Worm (Caenorhabditis elegans) whole organism, L3 larva: ENCODE data around the gene T22F3.10.

ENCODE experiments used
- R02D3.7 ChIP-seq: fragments of 150-350 bp; optimal IDR thresholded peaks from 2 replicates; lab custom pipeline; 2014; ENCODE audit warnings: missing biosample characterization, missing genetic modification characterization
- ZK546.5 ChIP-seq: sonication (generic microtip); optimal IDR thresholded peaks from 2 replicates; lab custom pipeline; 2017; ENCODE audit warnings: missing biosample characterization, missing genetic modification characterization
- aly-2 ChIP-seq: fragments of 150-350 bp; optimal IDR thresholded peaks from 2 replicates; lab custom pipeline; 2014; ENCODE audit warnings: missing biosample characterization, missing genetic modification characterization
- ama-1 ChIP-seq: fragments of 150-350 bp; optimal IDR thresholded peaks from 2 replicates; lab custom pipeline; 2018
- ceh-16 ChIP-seq: sonication (generic microtip); optimal IDR thresholded peaks from 2 replicates; lab custom pipeline; 2017; ENCODE audit warnings: missing biosample characterization, missing genetic modification characterization
- ceh-28 ChIP-seq: fragments of 150-350 bp; optimal IDR thresholded peaks from 2 replicates; lab custom pipeline; 2014; ENCODE audit warnings: missing biosample characterization, missing genetic modification reagents, missing genetic modification characterization
- ceh-82 ChIP-seq: fragments of 150-350 bp; optimal IDR thresholded peaks from 2 replicates; lab custom pipeline; 2014; ENCODE audit warnings: missing biosample characterization, missing genetic modification characterization
- ceh-9 ChIP-seq: sonication (generic microtip); optimal IDR thresholded peaks from 2 replicates; lab custom pipeline; 2018; ENCODE audit warnings: missing biosample characterization, missing genetic modification characterization
- daf-12 ChIP-seq: fragments of 150-350 bp; optimal IDR thresholded peaks from 2 replicates; lab custom pipeline; 2014; ENCODE audit warnings: missing biosample characterization, missing genetic modification reagents, missing genetic modification characterization
- egl-27 ChIP-seq: sonication (generic microtip); optimal IDR thresholded peaks from 4 replicates; lab custom pipeline; 2017; ENCODE audit warnings: missing biosample characterization, missing genetic modification reagents, missing genetic modification characterization
- elt-1 ChIP-seq: fragments of 150-350 bp; optimal IDR thresholded peaks from 2 replicates; lab custom pipeline; 2014; ENCODE audit warnings: missing biosample characterization, missing genetic modification characterization
- elt-2 ChIP-seq: sonication (generic microtip); optimal IDR thresholded peaks from 2 replicates; lab custom pipeline; 2016; ENCODE audit warnings: missing genetic modification reagents, mild to moderate bottlenecking, missing genetic modification characterization, missing compliant biosample characterization
- elt-3 ChIP-seq, 3 experiments: fragments of 150-350 bp in 1 of 3; sonication (generic microtip) in 2 of 3; optimal IDR thresholded peaks; 2 replicates in 2 of 3; 4 replicates in 1 of 3; lab custom pipeline; 2014 to 2017; ENCODE audit warnings: missing biosample characterization in 3 of 3, missing genetic modification characterization in 3 of 3
- eor-1 ChIP-seq, 2 experiments: fragments of 150-350 bp; optimal IDR thresholded peaks; 2 replicates each; lab custom pipeline; 2014 to 2018; ENCODE audit warnings: missing biosample characterization in 2 of 2, missing genetic modification characterization in 2 of 2
- fkh-2 ChIP-seq: fragments of 150-350 bp; optimal IDR thresholded peaks from 2 replicates; lab custom pipeline; 2014; ENCODE audit warnings: missing biosample characterization, missing genetic modification reagents, missing genetic modification characterization
- fos-1 ChIP-seq: fragments of 150-350 bp; optimal IDR thresholded peaks from 2 replicates; lab custom pipeline; 2014; ENCODE audit warnings: missing biosample characterization, missing genetic modification characterization
- hmg-11 ChIP-seq: sonication (generic microtip); optimal IDR thresholded peaks from 2 replicates; lab custom pipeline; 2016; ENCODE audit warnings: missing genetic modification characterization, missing compliant biosample characterization
- jun-1 ChIP-seq: fragments of 150-350 bp; optimal IDR thresholded peaks from 2 replicates; lab custom pipeline; 2014; ENCODE audit warnings: missing biosample characterization, missing genetic modification reagents, missing genetic modification characterization
- lin-15B ChIP-seq: fragments of 150-350 bp; optimal IDR thresholded peaks from 2 replicates; lab custom pipeline; 2014; ENCODE audit warnings: missing biosample characterization, missing genetic modification characterization
- lin-39 ChIP-seq: fragments of 150-350 bp; optimal IDR thresholded peaks from 2 replicates; lab custom pipeline; 2018; ENCODE audit warnings: missing biosample characterization, missing genetic modification reagents, missing genetic modification characterization
- lsy-12 ChIP-seq: sonication (generic microtip); optimal IDR thresholded peaks from 2 replicates; lab custom pipeline; 2016; ENCODE audit warnings: mild to moderate bottlenecking, missing genetic modification characterization, missing compliant biosample characterization
- mdl-1 ChIP-seq: fragments of 150-350 bp; optimal IDR thresholded peaks from 2 replicates; lab custom pipeline; 2014; ENCODE audit warnings: missing biosample characterization, missing genetic modification characterization
- nhr-12 ChIP-seq: fragments of 150-350 bp; optimal IDR thresholded peaks from 2 replicates; lab custom pipeline; 2014; ENCODE audit warnings: missing biosample characterization, missing genetic modification characterization
- nhr-23 ChIP-seq: fragments of 150-350 bp; optimal IDR thresholded peaks from 2 replicates; lab custom pipeline; 2014; ENCODE audit warnings: missing biosample characterization, missing genetic modification reagents, missing genetic modification characterization
- nhr-237 ChIP-seq: fragments of 150-350 bp; optimal IDR thresholded peaks from 2 replicates; lab custom pipeline; 2014; ENCODE audit warnings: missing biosample characterization, missing genetic modification characterization
- nhr-25 ChIP-seq: sonication (generic microtip); optimal IDR thresholded peaks from 2 replicates; lab custom pipeline; 2017; ENCODE audit warnings: missing biosample characterization, missing genetic modification characterization
- nhr-28 ChIP-seq: fragments of 150-350 bp; optimal IDR thresholded peaks from 2 replicates; lab custom pipeline; 2014; ENCODE audit warnings: missing biosample characterization, missing genetic modification characterization
- nhr-43 ChIP-seq: sonication (generic microtip); optimal IDR thresholded peaks from 2 replicates; lab custom pipeline; 2016; ENCODE audit warnings: mild to moderate bottlenecking, missing genetic modification characterization, missing compliant biosample characterization; ENCODE audit not compliant: poor library complexity, severe bottlenecking
- nhr-77 ChIP-seq: fragments of 150-350 bp; optimal IDR thresholded peaks from 2 replicates; lab custom pipeline; 2014; ENCODE audit warnings: missing biosample characterization, missing genetic modification characterization
- pha-4 ChIP-seq: fragments of 150-350 bp; optimal IDR thresholded peaks from 2 replicates; lab custom pipeline; 2014; ENCODE audit warnings: missing biosample characterization, missing genetic modification reagents, missing genetic modification characterization
- pqm-1 ChIP-seq: fragments of 150-350 bp; optimal IDR thresholded peaks from 2 replicates; lab custom pipeline; 2017; ENCODE audit warnings: missing biosample characterization, missing genetic modification characterization, inconsistent platforms
- sea-2 ChIP-seq: fragments of 150-350 bp; sonication (generic microtip); optimal IDR thresholded peaks from 4 replicates; lab custom pipeline; 2014; ENCODE audit warnings: missing biosample characterization, missing genetic modification reagents, missing genetic modification characterization
- skn-1 ChIP-seq: fragments of 150-350 bp; optimal IDR thresholded peaks from 2 replicates; lab custom pipeline; 2014; ENCODE audit warnings: missing biosample characterization, missing genetic modification characterization
- snpc-4 ChIP-seq: fragments of 150-350 bp; optimal IDR thresholded peaks from 2 replicates; lab custom pipeline; 2014; ENCODE audit warnings: missing biosample characterization, missing genetic modification characterization
- tbx-2 ChIP-seq: sonication (generic microtip); optimal IDR thresholded peaks from 2 replicates; lab custom pipeline; 2016; ENCODE audit warnings: mild to moderate bottlenecking, missing genetic modification characterization, missing compliant biosample characterization
- unc-39 ChIP-seq: sonication (generic microtip); optimal IDR thresholded peaks from 4 replicates; lab custom pipeline; 2017; ENCODE audit warnings: missing biosample characterization, missing genetic modification characterization
- zag-1 ChIP-seq: fragments of 150-350 bp; optimal IDR thresholded peaks from 2 replicates; lab custom pipeline; 2014; ENCODE audit warnings: missing biosample characterization, missing genetic modification characterization
- ztf-4 ChIP-seq: fragments of 150-350 bp; optimal IDR thresholded peaks from 2 replicates; lab custom pipeline; 2014; ENCODE audit warnings: missing biosample characterization, missing genetic modification characterization

Gene T22F3.10

ce11 chrV:3613042-3613441 lies 1.5 kb upstream of the T22F3.10 start:
- TF ChIP-seq hmg-11 (tag; lab: Kevin White, UChicago) (no peak), lsy-12 (tag; lab: Kevin White, UChicago) (no peak), lin-15B (no peak), skn-1 (tag; lab: Kevin White, UChicago) (no peak), tbx-2 (tag; lab: Kevin White, UChicago) (no peak), snpc-4 (tag; lab: Kevin White, UChicago) (no peak), pqm-1 (tag; lab: Kevin White, UChicago) (no peak), ztf-4 (tag; lab: Kevin White, UChicago) (no peak), ceh-82 (tag; lab: Kevin White, UChicago) (no peak), mdl-1 (tag; lab: Kevin White, UChicago) (no peak), zag-1 (tag; lab: Kevin White, UChicago) (no peak), daf-12 (tag; lab: Kevin White, UChicago) (no peak), nhr-28 (no peak), jun-1 (tag; lab: Kevin White, UChicago) (no peak), sea-2 (GFP tag; lab: Kevin White, UChicago) (no peak)
- TF ChIP-seq, all 47 proteins: peak for 0

- TF ChIP-seq lin-39: no peak
- TF ChIP-seq nhr-43 (tag; lab: Kevin White, UChicago): peak; percentile 47
- TF ChIP-seq nhr-12: no peak
- TF ChIP-seq nhr-23: peak; percentile 26
These were observed 845 bp downstream of the T22F3.10 start for ce11 chrV:3610709-3611108.

- TF ChIP-seq nhr-25 (tag; lab: Kevin White, UChicago) (no peak), daf-12 (tag; lab: Kevin White, UChicago) (no peak), ztf-4 (tag; lab: Kevin White, UChicago) (no peak), ama-1 (lab: Kevin White, UChicago) (no peak), elt-3 (tag; optimal IDR thresholded peaks at IDR 0.05; lab: Kevin White, UChicago) (no peak), ceh-9 (tag; lab: Kevin White, UChicago) (no peak), egl-27 (tag; lab: Kevin White, UChicago) (no peak), lsy-12 (tag; lab: Kevin White, UChicago) (no peak), lin-39 (no peak), hmg-11 (tag; lab: Kevin White, UChicago) (no peak), mdl-1 (tag; lab: Kevin White, UChicago) (no peak), snpc-4 (tag; lab: Kevin White, UChicago) (no peak), ceh-28 (tag; lab: Kevin White, UChicago) (no peak), nhr-23 (no peak), ceh-16 (tag; lab: Kevin White, UChicago) (no peak), pha-4 (tag; lab: Kevin White, UChicago) (no peak), elt-1 (tag; lab: Kevin White, UChicago) (no peak), R02D3.7 (no peak)
- TF ChIP-seq, all 47 proteins: peak for 0
These were observed 5.2 kb downstream of the T22F3.10 start for ce11 chrV:3606391-3606790.

- TF ChIP-seq nhr-237 (tag; lab: Kevin White, UChicago) (no peak), eor-1 (tag; optimal IDR thresholded peaks at IDR 0.05; lab: Kevin White, UChicago) (no peak), ceh-16 (tag; lab: Kevin White, UChicago) (no peak), pqm-1 (tag; lab: Kevin White, UChicago) (no peak), jun-1 (tag; lab: Kevin White, UChicago) (no peak), ZK546.5 (no peak), tbx-2 (tag; lab: Kevin White, UChicago) (no peak), nhr-28 (no peak), ceh-82 (tag; lab: Kevin White, UChicago) (no peak), aly-2 (no peak), fkh-2 (tag; lab: Kevin White, UChicago) (no peak), ceh-9 (tag; lab: Kevin White, UChicago) (no peak), egl-27 (tag; lab: Kevin White, UChicago) (no peak), unc-39 (no peak), snpc-4 (tag; lab: Kevin White, UChicago) (no peak), nhr-77 (tag; lab: Kevin White, UChicago) (no peak), fos-1 (no peak), elt-2 (tag; lab: Kevin White, UChicago) (no peak), lsy-12 (tag; lab: Kevin White, UChicago) (no peak), lin-39 (no peak)
These were observed 6.2 kb downstream of the T22F3.10 start, which contains the start of gene T22F3.8 for ce11 chrV:3605325-3605724. T22F3.8 (minus strand) TSS chrV:3605425.
